Worm (Caenorhabditis elegans) whole organism, early embryonic: ENCODE measurements around the gene R05H5.3.

Experiments used
- B0310.2 ChIP-seq: sonication (generic microtip); optimal IDR thresholded peaks from 2 replicates; lab custom pipeline; 2016; ENCODE audit warnings: mild to moderate bottlenecking, missing genetic modification characterization, missing compliant biosample characterization
- ama-1 ChIP-seq: fragments of 150-350 bp; optimal IDR thresholded peaks from 2 replicates; lab custom pipeline; 2014
- ceh-13 ChIP-seq: fragments of 200-800 bp; sonication (Bioruptor generic); optimal IDR thresholded peaks from 2 replicates; lab custom pipeline; 2018; ENCODE audit warnings: mild to moderate bottlenecking, missing genetic modification characterization, missing compliant biosample characterization
- flt-1 ChIP-seq: fragments of 200-800 bp; sonication (Bioruptor generic); IDR thresholded peaks from 2 replicates; pipeline ENCODE4 v1.3.6; 2022; ENCODE audit warnings: missing genetic modification characterization, missing compliant biosample characterization
- hmg-4 ChIP-seq: fragments of 200-800 bp; sonication (Bioruptor generic); optimal IDR thresholded peaks from 2 replicates; lab custom pipeline; 2018; ENCODE audit warnings: mild to moderate bottlenecking, missing genetic modification characterization, missing compliant biosample characterization
- pes-1 ChIP-seq: fragments of 200-800 bp; sonication (Bioruptor generic); IDR thresholded peaks from 2 replicates; pipeline ENCODE4 v1.3.6; 2022; ENCODE audit warnings: missing genetic modification reagents, missing genetic modification characterization, missing compliant biosample characterization
- tbx-37 ChIP-seq: fragments of 200-800 bp; sonication (Bioruptor generic); conservative IDR thresholded peaks from 2 replicates; pipeline ENCODE4 v1.3.6; 2022; ENCODE audit warnings: missing genetic modification reagents, missing genetic modification characterization, missing compliant biosample characterization
- tra-4 ChIP-seq: sonication (generic microtip); optimal IDR thresholded peaks from 2 replicates; lab custom pipeline; 2017; ENCODE audit warnings: missing genetic modification characterization, missing compliant biosample characterization

ce11 chrII:10170837-10171318 lies 26.5 kb upstream of the R05H5.3 start, which contains the start of gene gpd-4:
- TF ChIP-seq hmg-4 (GFP tag; lab: Kevin White, UChicago) (no peak), tbx-37 (GFP tag; lab: Robert Waterston, UW) (no peak), ama-1 (no peak), B0310.2 (tag; lab: Kevin White, UChicago) (no peak), flt-1 (GFP tag; lab: Robert Waterston, UW) (no peak), ceh-13 (no peak), pes-1 (GFP tag; lab: Robert Waterston, UW) (no peak), tra-4 (no peak)
